Worm (Caenorhabditis elegans) whole organism, mixed stage, embryonic: Measurements from ENCODE around the gene wah-1.

Source experiments
- ham-2 ChIP-seq: fragments of 200-800 bp; sonication (Bioruptor generic); optimal IDR thresholded peaks from 2 replicates; lab custom pipeline; 2018; ENCODE audit warnings: mild to moderate bottlenecking, missing genetic modification characterization, missing compliant biosample characterization
- pha-4 ChIP-seq: fragments of 150-350 bp; optimal IDR thresholded peaks from 2 replicates; lab custom pipeline; 2018; ENCODE audit warnings: missing biosample characterization, missing genetic modification reagents, missing genetic modification characterization
- unc-39 ChIP-seq: fragments of 150-350 bp; optimal IDR thresholded peaks from 2 replicates; lab custom pipeline; 2014; ENCODE audit warnings: missing biosample characterization, missing genetic modification characterization
- unc-62 ChIP-seq: fragments of 150-350 bp; optimal IDR thresholded peaks from 2 replicates; lab custom pipeline; 2014; ENCODE audit warnings: missing biosample characterization, missing genetic modification reagents, missing genetic modification characterization

DNA sequence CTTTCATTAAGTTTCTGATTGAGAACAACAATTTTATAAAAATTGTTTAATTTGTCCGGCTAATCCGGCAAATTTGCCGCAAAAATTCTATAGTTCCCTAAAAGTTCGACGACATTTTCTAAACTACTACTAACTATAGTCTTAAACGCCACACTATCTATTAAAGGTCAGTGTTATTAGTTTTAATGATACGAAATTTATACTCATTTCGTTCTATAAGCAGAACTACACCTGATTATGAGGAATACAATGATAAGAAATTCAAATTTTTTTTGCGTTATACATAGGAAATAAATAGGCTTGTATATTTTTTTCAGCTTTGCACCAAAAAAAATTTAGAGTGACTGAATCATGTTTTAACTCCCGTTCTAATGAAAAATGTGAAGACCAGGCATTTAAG is 41.5 kb upstream of the wah-1 start:
- no peak for TF ChIP-seq unc-39
- TF ChIP-seq pha-4 (tag; lab: Kevin White, UChicago), result no peak
- no peak for TF ChIP-seq unc-62 (GFP tag; lab: Kevin White, UChicago)
- no peak for TF ChIP-seq ham-2 (GFP tag; lab: Kevin White, UChicago)
